Worm (Caenorhabditis elegans): Measurements from ENCODE around the gene T22B7.8.

T22B7.8 gene

DNA sequence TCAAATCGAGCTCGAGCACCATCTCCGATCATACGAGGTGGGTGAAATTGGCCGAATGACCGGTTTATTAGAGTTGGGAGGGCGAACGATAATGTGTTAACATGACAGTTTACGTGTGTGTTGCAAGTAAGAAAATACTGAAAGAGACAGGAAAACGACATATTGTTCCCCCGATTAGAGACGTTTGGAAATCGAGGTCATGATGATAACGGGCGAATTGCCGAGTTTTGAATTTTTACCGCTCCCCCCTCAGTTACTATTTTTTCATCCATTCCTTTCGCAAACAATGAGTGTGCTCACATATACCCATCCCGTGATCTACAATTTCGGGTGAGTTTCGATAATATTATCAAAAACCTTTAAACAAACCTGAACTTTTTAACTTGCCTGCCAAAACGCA is 38.0 kb downstream of the T22B7.8 start:
- TF ChIP-seq lin-54 (GFP tag; optimal IDR thresholded peaks at IDR 0.05) (no peak), nhr-80 (tag; optimal IDR thresholded peaks at IDR 0.05) (peak; percentile 92), dox-1 (GFP tag; IDR thresholded peaks at IDR 0.05) (peak; percentile 62)

DNA sequence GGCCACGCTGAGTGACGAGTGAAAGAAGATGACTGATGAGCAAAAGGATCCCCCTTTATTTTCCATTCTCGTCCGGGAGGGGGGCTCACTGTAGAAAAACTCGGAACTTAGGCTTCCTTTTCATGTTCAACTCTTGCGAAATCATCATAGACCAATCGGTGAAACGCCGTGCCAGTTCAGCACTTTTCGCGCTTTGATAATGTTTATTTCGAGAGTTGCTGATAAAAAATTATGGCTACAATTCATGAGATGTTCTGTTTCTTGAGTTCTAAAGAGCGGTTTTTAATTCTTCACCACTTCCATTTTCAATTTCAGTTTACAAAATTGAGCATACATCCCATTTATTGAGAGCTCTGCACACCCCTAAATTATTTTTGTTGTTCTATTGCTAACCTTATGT is 39.1 kb downstream of the T22B7.8 start:
- 0 out of 2 replicates have a peak, but pooled peaks have one; percentile 27 for TF ChIP-seq cebp-1 (GFP tag; IDR thresholded peaks at IDR 0.05)
- TF ChIP-seq cebp-1 (tag; optimal IDR thresholded peaks at IDR 0.05) = no peak
- no peak for TF ChIP-seq athp-1 (tag; optimal IDR thresholded peaks at IDR 0.05)
- TF ChIP-seq akir-1 (GFP tag; optimal IDR thresholded peaks at IDR 0.05) = no peak
- TF ChIP-seq nfya-1 (tag; optimal IDR thresholded peaks at IDR 0.05; ENCODE audit: borderline replicate concordance, insufficient read depth) = no peak
- no peak for TF ChIP-seq egl-18 (GFP tag; IDR thresholded peaks at IDR 0.05)
- no peak for TF ChIP-seq atf-7 (tag; optimal IDR thresholded peaks at IDR 0.05)
- TF ChIP-seq C17E4.6 (GFP tag; IDR thresholded peaks at IDR 0.05) = no peak
- TF ChIP-seq nhr-80 (tag; optimal IDR thresholded peaks at IDR 0.05) = peak; percentile 69
- TF ChIP-seq sea-2 (GFP tag; IDR thresholded peaks at IDR 0.05) = no peak
- no peak for TF ChIP-seq ets-4 (GFP tag; optimal IDR thresholded peaks at IDR 0.05)
- TF ChIP-seq let-607 (tag; optimal IDR thresholded peaks at IDR 0.05) = no peak
- no peak for TF ChIP-seq bed-1 (GFP tag; IDR thresholded peaks at IDR 0.05)
- TF ChIP-seq mes-4 (tag; optimal IDR thresholded peaks at IDR 0.05) = no peak
- TF ChIP-seq ZK185.1 (tag; optimal IDR thresholded peaks at IDR 0.05; ENCODE audit: poor library complexity, severe bottlenecking) = no peak
- TF ChIP-seq die-1 (tag; optimal IDR thresholded peaks at IDR 0.05) = no peak

DNA sequence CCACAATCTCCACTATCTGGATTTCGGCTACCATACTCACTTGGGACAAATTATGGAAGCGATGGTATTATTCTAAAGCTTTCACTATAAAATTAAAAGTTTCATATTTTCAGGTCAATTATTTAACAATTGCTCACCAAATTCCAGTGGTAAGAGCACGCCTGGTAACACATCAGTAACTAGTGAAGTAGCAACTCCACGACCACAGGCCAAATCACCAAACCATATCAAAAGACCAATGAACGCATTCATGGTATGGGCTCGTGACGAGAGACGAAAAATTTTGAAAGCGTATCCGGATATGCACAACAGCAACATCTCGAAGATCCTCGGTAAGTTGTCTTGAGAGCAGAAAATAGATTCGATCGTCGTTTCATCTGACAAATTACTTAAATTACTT is 40.9 kb downstream of the T22B7.8 start:
- no peak for TF ChIP-seq mxl-1 (tag; optimal IDR thresholded peaks at IDR 0.05)
- TF ChIP-seq pbrm-1 (GFP tag; IDR thresholded peaks at IDR 0.05) = no peak
- TF ChIP-seq hlh-26 (GFP tag; conservative IDR thresholded peaks at IDR 0.05) = no peak
- TF ChIP-seq let-526 (GFP tag; IDR thresholded peaks at IDR 0.05) = no peak
- no peak for TF ChIP-seq repo-1 (tag; optimal IDR thresholded peaks at IDR 0.05)
- no peak for TF ChIP-seq ekl-4 (GFP tag; IDR thresholded peaks at IDR 0.05)

DNA sequence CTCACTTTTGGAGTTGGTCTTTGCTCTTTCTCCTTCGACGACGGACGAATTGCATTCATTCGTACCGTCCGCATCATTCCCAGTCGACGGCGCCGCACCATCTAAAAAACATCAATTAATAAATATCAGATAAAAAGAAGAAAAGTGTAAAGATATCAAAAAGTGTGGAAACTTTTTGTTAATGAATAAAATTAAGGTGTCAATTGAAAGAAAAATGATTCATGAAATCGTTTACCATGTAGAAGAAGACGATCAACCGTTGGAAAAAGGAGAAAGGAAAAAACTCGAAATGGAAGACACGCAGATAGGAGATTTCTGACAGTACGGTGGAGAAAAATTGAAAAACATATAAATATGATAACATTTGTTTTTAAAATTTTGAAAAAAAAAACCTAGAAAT is 48.4 kb downstream of the T22B7.8 start, which contains the start of gene set-19:
set-19 (minus strand) TSS at position 101 of the 400 bp plus-strand sequence.
- TF ChIP-seq F57C9.4 (tag; optimal IDR thresholded peaks at IDR 0.05) (no peak), C17E4.6 (GFP tag; IDR thresholded peaks at IDR 0.05) (no peak), somi-1 (GFP tag; optimal IDR thresholded peaks at IDR 0.05) (no peak), unc-130 (GFP tag; optimal IDR thresholded peaks at IDR 0.05) (no peak), ceh-100 (GFP tag; IDR thresholded peaks at IDR 0.05) (no peak), ama-1 (optimal IDR thresholded peaks at IDR 0.05) (no peak), ama-1 (GFP tag; optimal IDR thresholded peaks at IDR 0.05) (no peak)

DNA sequence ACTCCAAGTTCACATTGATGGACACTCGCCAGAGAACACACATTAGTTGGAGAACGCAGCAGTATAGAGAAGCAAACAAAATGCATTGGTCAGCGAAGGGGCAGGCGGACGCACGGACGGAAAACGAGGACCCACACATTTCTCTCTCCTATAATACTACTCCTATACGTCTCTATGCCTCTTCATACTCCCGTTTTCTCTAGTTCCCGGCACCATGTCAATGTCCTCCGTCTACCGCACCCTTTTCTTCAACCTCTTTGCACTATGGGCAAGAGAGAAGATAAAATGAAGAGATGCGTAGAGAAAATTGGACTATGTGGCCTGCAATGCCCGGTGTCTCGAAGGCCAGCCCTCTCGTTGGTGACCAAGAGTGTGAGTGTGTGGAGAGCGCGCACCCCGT is 54.3 kb downstream of the T22B7.8 start, which contains the start of gene set-20:
set-20 (minus strand) TSS at position 94 of the 400 bp plus-strand sequence.
- TF ChIP-seq pbrm-1 (GFP tag; IDR thresholded peaks at IDR 0.05) (no peak), repo-1 (tag; optimal IDR thresholded peaks at IDR 0.05) (no peak), F37B4.10 (GFP tag; IDR thresholded peaks at IDR 0.05) (no peak), egl-18 (GFP tag; IDR thresholded peaks at IDR 0.05) (no peak), gei-17 (GFP tag; optimal IDR thresholded peaks at IDR 0.05) (no peak), let-526 (GFP tag; IDR thresholded peaks at IDR 0.05) (no peak), aptf-3 (GFP tag; IDR thresholded peaks at IDR 0.05) (no peak), ceh-27 (GFP tag; optimal IDR thresholded peaks at IDR 0.05) (peak; percentile 23), nhr-90 (tag; optimal IDR thresholded peaks at IDR 0.05) (no peak), snpc-1.1 (tag; optimal IDR thresholded peaks at IDR 0.05; ENCODE audit: insufficient read depth) (no peak), mxl-1 (tag; optimal IDR thresholded peaks at IDR 0.05) (no peak), sdz-38 (tag; optimal IDR thresholded peaks at IDR 0.05) (no peak), bed-2 (GFP tag; IDR thresholded peaks at IDR 0.05) (no peak), zfh-2 (GFP tag; conservative IDR thresholded peaks at IDR 0.05) (peak; percentile 65), die-1 (tag; optimal IDR thresholded peaks at IDR 0.05) (peak; percentile 1), lin-40 (tag; optimal IDR thresholded peaks at IDR 0.05) (no peak), nhr-80 (tag; optimal IDR thresholded peaks at IDR 0.05) (peak; percentile 44), T07F8.4 (tag; optimal IDR thresholded peaks at IDR 0.05) (no peak), dox-1 (GFP tag; IDR thresholded peaks at IDR 0.05) (peak; percentile 70), tbx-9 (tag; optimal IDR thresholded peaks at IDR 0.05; ENCODE audit: borderline replicate concordance) (no peak), F33H1.4 (GFP tag; IDR thresholded peaks at IDR 0.05) (no peak)
